Worm (Caenorhabditis elegans) whole organism, L1 larva: Measurements from ENCODE around the gene fbxb-106.

Source experiments
- C16A3.4 ChIP-seq: fragments of 150-350 bp; optimal IDR thresholded peaks from 2 replicates; lab custom pipeline; 2014; ENCODE audit warnings: missing biosample characterization, missing genetic modification characterization
- F16B12.6 ChIP-seq: fragments of 150-350 bp; optimal IDR thresholded peaks from 2 replicates; lab custom pipeline; 2014; ENCODE audit warnings: missing biosample characterization, missing genetic modification characterization
- Y116A8C.19 ChIP-seq: sonication (generic microtip); optimal IDR thresholded peaks from 2 replicates; lab custom pipeline; 2016; ENCODE audit warnings: missing compliant biosample characterization, missing genetic modification characterization, borderline replicate concordance
- ama-1 ChIP-seq: fragments of 150-350 bp; optimal IDR thresholded peaks from 2 replicates; lab custom pipeline; 2014
- ceh-63 ChIP-seq: fragments of 200-800 bp; sonication (Bioruptor generic); optimal IDR thresholded peaks from 2 replicates; lab custom pipeline; 2018; ENCODE audit warnings: mild to moderate bottlenecking, missing genetic modification characterization, missing compliant biosample characterization
- ceh-8 ChIP-seq: fragments of 200-800 bp; sonication (Bioruptor generic); optimal IDR thresholded peaks from 2 replicates; lab custom pipeline; 2018; ENCODE audit warnings: mild to moderate bottlenecking, missing genetic modification characterization, moderate library complexity, missing compliant biosample characterization
- ceh-82 ChIP-seq, 3 experiments: fragments of 150-350 bp in 1 of 3; sonication (generic microtip) in 2 of 3; optimal IDR thresholded peaks; 2 replicates each; lab custom pipeline; 2014 to 2017; ENCODE audit warnings: missing biosample characterization in 3 of 3, missing genetic modification characterization in 3 of 3
- ces-1 ChIP-seq: fragments of 150-350 bp; optimal IDR thresholded peaks from 2 replicates; lab custom pipeline; 2014; ENCODE audit warnings: missing biosample characterization, missing genetic modification reagents, missing genetic modification characterization
- dpl-1 ChIP-seq, 3 experiments: fragments of 150-350 bp in 2 of 3; sonication (generic microtip) in 1 of 3; optimal IDR thresholded peaks; 2 replicates each; lab custom pipeline; 2014 to 2017; ENCODE audit warnings: missing biosample characterization in 3 of 3, missing genetic modification characterization in 3 of 3, missing genetic modification reagents in 3 of 3
- dsc-1 ChIP-seq: sonication (generic microtip); optimal IDR thresholded peaks from 2 replicates; lab custom pipeline; 2016; ENCODE audit warnings: mild to moderate bottlenecking, missing genetic modification characterization, missing compliant biosample characterization
- efl-1 ChIP-seq, 4 experiments: fragments of 150-350 bp; optimal IDR thresholded peaks in 3 of 4; peaks in 1 of 4; 1 replicate in 1 of 4; 2 replicates in 3 of 4; lab custom pipeline; 2014; ENCODE audit warnings: missing biosample characterization in 2 of 4, missing genetic modification characterization in 2 of 4, missing genetic modification reagents in 2 of 4
- efl-3 ChIP-seq: fragments of 200-800 bp; sonication (Bioruptor generic); optimal IDR thresholded peaks from 2 replicates; lab custom pipeline; 2018; ENCODE audit warnings: mild to moderate bottlenecking, missing genetic modification characterization, missing compliant biosample characterization
- egl-27 ChIP-seq, 2 experiments: fragments of 150-350 bp in 1 of 2; sonication (generic microtip); optimal IDR thresholded peaks; 3 replicates each; lab custom pipeline; 2017 to 2018; ENCODE audit warnings: missing biosample characterization in 2 of 2, missing genetic modification characterization in 2 of 2, missing genetic modification reagents in 2 of 2
- ets-5 ChIP-seq: fragments of 200-800 bp; sonication (Bioruptor generic); IDR thresholded peaks from 2 replicates; pipeline ENCODE4 v1.3.6; 2022; ENCODE audit warnings: missing genetic modification characterization, missing compliant biosample characterization
- fkh-4 ChIP-seq: sonication (generic microtip); optimal IDR thresholded peaks from 2 replicates; lab custom pipeline; 2016; ENCODE audit warnings: missing compliant biosample characterization, missing genetic modification characterization, borderline replicate concordance
- fkh-8 ChIP-seq: sonication (generic microtip); optimal IDR thresholded peaks from 2 replicates; lab custom pipeline; 2016; ENCODE audit warnings: mild to moderate bottlenecking, missing genetic modification characterization, missing compliant biosample characterization
- fos-1 ChIP-seq: fragments of 150-350 bp; optimal IDR thresholded peaks from 2 replicates; lab custom pipeline; 2014; ENCODE audit warnings: missing biosample characterization, missing genetic modification characterization
- grh-1 ChIP-seq: fragments of 200-800 bp; sonication (Bioruptor generic); IDR thresholded peaks from 2 replicates; pipeline ENCODE4 v1.3.6; 2022; ENCODE audit warnings: missing genetic modification reagents, missing genetic modification characterization, missing compliant biosample characterization
- hlh-17 ChIP-seq: fragments of 200-800 bp; sonication (Bioruptor generic); optimal IDR thresholded peaks from 2 replicates; lab custom pipeline; 2018; ENCODE audit warnings: missing genetic modification characterization, mild to moderate bottlenecking, missing compliant biosample characterization, moderate library complexity, borderline replicate concordance
- hlh-4 ChIP-seq: sonication (generic microtip); optimal IDR thresholded peaks from 2 replicates; lab custom pipeline; 2016; ENCODE audit warnings: mild to moderate bottlenecking, missing genetic modification characterization, missing compliant biosample characterization
- jun-1 ChIP-seq: fragments of 150-350 bp; optimal IDR thresholded peaks from 2 replicates; lab custom pipeline; 2014; ENCODE audit warnings: missing biosample characterization, missing genetic modification reagents, missing genetic modification characterization
- lin-13 ChIP-seq: fragments of 150-350 bp; optimal IDR thresholded peaks from 2 replicates; lab custom pipeline; 2014; ENCODE audit warnings: missing biosample characterization, missing genetic modification reagents, missing genetic modification characterization
- lin-15B ChIP-seq: fragments of 150-350 bp; sonication (generic microtip); optimal IDR thresholded peaks from 3 replicates; lab custom pipeline; 2014; ENCODE audit warnings: missing biosample characterization, missing genetic modification characterization
- lin-39 ChIP-seq: fragments of 150-350 bp; optimal IDR thresholded peaks from 2 replicates; lab custom pipeline; 2014; ENCODE audit warnings: missing biosample characterization, missing genetic modification reagents, missing genetic modification characterization
- lsy-2 ChIP-seq, 2 experiments: fragments of 150-350 bp; optimal IDR thresholded peaks; 2 replicates each; lab custom pipeline; 2014; ENCODE audit warnings: missing biosample characterization in 2 of 2, missing genetic modification characterization in 2 of 2
- mep-1 ChIP-seq: fragments of 150-350 bp; optimal IDR thresholded peaks from 2 replicates; lab custom pipeline; 2014; ENCODE audit warnings: missing biosample characterization, missing genetic modification characterization
- nhr-11 ChIP-seq: fragments of 150-350 bp; optimal IDR thresholded peaks from 2 replicates; lab custom pipeline; 2014; ENCODE audit warnings: missing biosample characterization, missing genetic modification characterization
- nhr-12 ChIP-seq: sonication (generic microtip); optimal IDR thresholded peaks from 2 replicates; lab custom pipeline; 2017; ENCODE audit warnings: missing biosample characterization, missing genetic modification characterization
- nhr-19 ChIP-seq: fragments of 200-800 bp; sonication (Bioruptor generic); conservative IDR thresholded peaks from 2 replicates; pipeline ENCODE4 v1.3.6; 2022; ENCODE audit warnings: missing genetic modification characterization, missing compliant biosample characterization
- nhr-20 ChIP-seq: sonication (generic microtip); optimal IDR thresholded peaks from 2 replicates; lab custom pipeline; 2016; ENCODE audit warnings: mild to moderate bottlenecking, missing genetic modification characterization, missing compliant biosample characterization
- nhr-237 ChIP-seq: fragments of 150-350 bp; optimal IDR thresholded peaks from 2 replicates; lab custom pipeline; 2014; ENCODE audit warnings: missing biosample characterization, missing genetic modification characterization
- nhr-28 ChIP-seq: fragments of 150-350 bp; optimal IDR thresholded peaks from 2 replicates; lab custom pipeline; 2014; ENCODE audit warnings: missing biosample characterization, missing genetic modification characterization
- nhr-47 ChIP-seq: sonication (generic microtip); optimal IDR thresholded peaks from 2 replicates; lab custom pipeline; 2016; ENCODE audit warnings: mild to moderate bottlenecking, missing genetic modification characterization, moderate library complexity, missing compliant biosample characterization
- nhr-71 ChIP-seq: sonication (generic microtip); optimal IDR thresholded peaks from 2 replicates; lab custom pipeline; 2016; ENCODE audit warnings: mild to moderate bottlenecking, missing genetic modification characterization, moderate library complexity, missing compliant biosample characterization
- nhr-84 ChIP-seq: sonication (generic microtip); optimal IDR thresholded peaks from 2 replicates; lab custom pipeline; 2017; ENCODE audit warnings: missing biosample characterization, missing genetic modification characterization
- nhr-90 ChIP-seq: sonication (generic microtip); optimal IDR thresholded peaks from 2 replicates; lab custom pipeline; 2016; ENCODE audit warnings: mild to moderate bottlenecking, missing genetic modification characterization, missing compliant biosample characterization; ENCODE audit not compliant: poor library complexity
- rnt-1 ChIP-seq: sonication (generic microtip); optimal IDR thresholded peaks from 2 replicates; lab custom pipeline; 2016; ENCODE audit warnings: mild to moderate bottlenecking, missing genetic modification characterization, moderate library complexity, missing compliant biosample characterization
- snpc-4 ChIP-seq: fragments of 150-350 bp; optimal IDR thresholded peaks from 2 replicates; lab custom pipeline; 2014; ENCODE audit warnings: missing biosample characterization, missing genetic modification characterization
- snu-23 ChIP-seq: sonication (generic microtip); optimal IDR thresholded peaks from 2 replicates; lab custom pipeline; 2016; ENCODE audit warnings: missing genetic modification characterization, missing compliant biosample characterization
- sox-4 ChIP-seq: sonication (generic microtip); optimal IDR thresholded peaks from 2 replicates; lab custom pipeline; 2016; ENCODE audit warnings: missing genetic modification characterization, missing compliant biosample characterization
- sup-37 ChIP-seq: fragments of 200-800 bp; sonication (Bioruptor generic); optimal IDR thresholded peaks from 2 replicates; lab custom pipeline; 2018; ENCODE audit warnings: mild to moderate bottlenecking, missing genetic modification characterization, missing compliant biosample characterization
- swsn-7 ChIP-seq: sonication (generic microtip); optimal IDR thresholded peaks from 2 replicates; lab custom pipeline; 2016; ENCODE audit warnings: missing genetic modification characterization, missing compliant biosample characterization
- tbx-2 ChIP-seq: sonication (generic microtip); optimal IDR thresholded peaks from 2 replicates; lab custom pipeline; 2016; ENCODE audit warnings: missing genetic modification characterization, missing compliant biosample characterization
- unc-86 ChIP-seq: sonication (generic microtip); optimal IDR thresholded peaks from 2 replicates; lab custom pipeline; 2016; ENCODE audit warnings: missing genetic modification characterization, missing compliant biosample characterization
- xbp-1 ChIP-seq: sonication (generic microtip); optimal IDR thresholded peaks from 2 replicates; lab custom pipeline; 2016; ENCODE audit warnings: missing genetic modification characterization, missing compliant biosample characterization
- zip-4 ChIP-seq: fragments of 200-800 bp; sonication (Bioruptor generic); optimal IDR thresholded peaks from 2 replicates; lab custom pipeline; 2018; ENCODE audit warnings: mild to moderate bottlenecking, missing genetic modification characterization, moderate library complexity, missing compliant biosample characterization
- ztf-4 ChIP-seq: fragments of 150-350 bp; optimal IDR thresholded peaks from 2 replicates; lab custom pipeline; 2014; ENCODE audit warnings: missing biosample characterization, missing genetic modification characterization

The fbxb-106 gene

ce11 chrII:2741405-2741804, 20.8 kb upstream of the fbxb-106 start:
- TF ChIP-seq mep-1 (tag; lab: Kevin White, UChicago) (no peak), nhr-28 (tag; lab: Kevin White, UChicago) (no peak), ceh-8 (GFP tag; lab: Kevin White, UChicago) (peak; percentile 21), lin-13 (GFP tag; lab: Kevin White, UChicago) (no peak), rnt-1 (tag; lab: Kevin White, UChicago) (no peak), lin-39 (tag; lab: Kevin White, UChicago) (no peak), unc-86 (no peak)
- TF ChIP-seq, all 84 proteins: peak for 1

DNA sequence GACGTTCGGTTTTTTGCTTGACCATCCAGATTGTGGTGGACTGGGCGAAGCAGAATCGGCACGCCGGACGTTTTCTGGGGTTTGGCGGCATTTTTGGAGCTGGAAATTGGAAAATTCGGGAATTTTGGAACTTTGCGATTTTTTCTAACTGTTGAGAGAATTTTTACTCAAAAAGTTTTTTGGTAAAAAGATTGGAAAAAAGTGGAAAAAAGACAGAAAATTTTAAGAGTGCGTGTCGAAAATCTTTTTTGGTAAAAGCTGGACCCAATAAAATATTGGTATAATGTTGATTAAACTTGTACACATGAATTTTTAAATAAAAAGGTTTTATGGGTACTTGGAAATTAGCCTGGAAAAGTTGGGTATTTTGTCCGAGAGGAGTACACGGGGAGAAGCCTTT, 20.0 kb upstream of the fbxb-106 start, which contains the start of gene T05A8.7:
Gene T05A8.7, minus strand, starts transcription at position 101 of the 400 bp plus-strand sequence.
- no peak for TF ChIP-seq nhr-20 (tag; lab: Kevin White, UChicago)

DNA sequence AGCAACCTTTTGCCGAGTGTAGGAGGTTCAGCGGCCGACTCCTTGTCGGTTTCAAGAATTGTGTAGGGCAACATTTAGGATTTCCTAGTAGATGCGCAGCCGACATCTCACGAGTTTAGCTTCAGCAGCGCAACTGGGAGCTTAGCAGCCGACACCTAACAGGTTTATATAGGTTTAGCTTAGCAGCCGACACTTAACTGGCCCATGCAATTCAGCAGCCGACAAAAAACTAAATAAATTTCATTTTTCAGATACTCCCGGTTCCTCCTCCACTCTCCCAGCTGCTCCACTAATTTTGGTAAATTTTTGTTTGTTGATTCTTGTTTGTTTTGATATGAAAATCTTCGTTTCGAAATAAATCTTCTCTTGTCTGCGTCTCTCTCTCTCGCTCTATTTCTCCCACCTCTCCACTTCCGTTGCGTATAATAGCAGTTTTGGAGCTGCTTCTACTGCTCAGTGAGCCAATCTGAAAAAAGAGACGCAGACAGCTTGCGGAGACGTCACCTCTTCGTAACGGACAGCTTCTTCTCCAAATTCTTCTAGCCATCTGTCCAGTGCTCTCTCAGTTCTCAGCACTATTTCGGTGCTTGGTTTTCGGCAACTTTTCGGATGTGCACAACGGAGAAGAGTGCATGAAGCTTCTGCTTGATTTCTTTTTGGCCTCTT, 14.1 kb upstream of the fbxb-106 start:
- TF ChIP-seq nhr-237 (no peak), dsc-1 (peak; percentile 46), hlh-17 (no peak), grh-1 (GFP tag; lab: Robert Waterston, UW) (no peak), ets-5 (GFP tag; lab: Robert Waterston, UW) (no peak), xbp-1 (peak; percentile 42), fkh-8 (tag; lab: Kevin White, UChicago) (peak; percentile 94), ceh-8 (GFP tag; lab: Kevin White, UChicago) (peak; percentile 3), ceh-82 (tag; optimal IDR thresholded peaks at IDR 0.05; lab: Kevin White, UChicago) (peak; percentile 50 to 64 (median 57)), nhr-84 (tag; lab: Kevin White, UChicago) (no peak), nhr-90 (tag; lab: Kevin White, UChicago) (no peak), ceh-63 (GFP tag; lab: Kevin White, UChicago) (no peak), C16A3.4 (tag; lab: Kevin White, UChicago) (no peak), nhr-47 (tag; lab: Kevin White, UChicago) (peak; percentile 78), efl-3 (GFP tag; lab: Kevin White, UChicago) (no peak), rnt-1 (tag; lab: Kevin White, UChicago) (no peak), lin-39 (tag; lab: Kevin White, UChicago) (no peak), dpl-1 (GFP tag; optimal IDR thresholded peaks at IDR 0.05; lab: Kevin White, UChicago) (peak in 2 of 3 experiments; percentile 10 to 11), tbx-2 (tag; lab: Kevin White, UChicago) (peak; percentile 75), nhr-12 (tag; lab: Kevin White, UChicago) (no peak), F16B12.6 (tag; lab: Kevin White, UChicago) (no peak), fos-1 (tag; lab: Kevin White, UChicago) (peak; percentile 54), sox-4 (tag; lab: Kevin White, UChicago) (peak; percentile 34), efl-1 (optimal IDR thresholded peaks at IDR 0.05; lab: Kevin White, UChicago) (peak; percentile 54 to 64), efl-1 (GFP tag; optimal IDR thresholded peaks at IDR 0.05 in 1 of 2; lab: Kevin White, UChicago) (peak in 1 of 2 experiments; percentile 18), Y116A8C.19 (tag; lab: Kevin White, UChicago) (no peak), lin-15B (tag; lab: Kevin White, UChicago) (no peak), ces-1 (GFP tag; lab: Kevin White, UChicago) (no peak), lsy-2 (tag; optimal IDR thresholded peaks at IDR 0.05; lab: Kevin White, UChicago) (peak; percentile 48 to 62), nhr-71 (peak; percentile 76), snu-23 (peak; percentile 55), lin-13 (GFP tag; lab: Kevin White, UChicago) (peak; percentile 4), jun-1 (tag; lab: Kevin White, UChicago) (peak; percentile 47), snpc-4 (tag; lab: Kevin White, UChicago) (peak; percentile 66), fkh-4 (tag; lab: Kevin White, UChicago) (no peak), nhr-19 (GFP tag; lab: Robert Waterston, UW) (peak; percentile 16), ama-1 (lab: Kevin White, UChicago) (no peak), sup-37 (peak; percentile 11), egl-27 (tag; optimal IDR thresholded peaks at IDR 0.05; lab: Kevin White, UChicago) (no peak), ztf-4 (tag; lab: Kevin White, UChicago) (no peak), swsn-7 (tag; lab: Kevin White, UChicago) (peak; percentile 53), zip-4 (GFP tag; lab: Kevin White, UChicago) (no peak), hlh-4 (no peak), nhr-11 (tag; lab: Kevin White, UChicago) (no peak)
